Worm (Caenorhabditis elegans): ENCODE data around the gene F49E8.6.
A peak's percentile ranks its signal among the peaks of the same experiment; 100 is the strongest.

DNA sequence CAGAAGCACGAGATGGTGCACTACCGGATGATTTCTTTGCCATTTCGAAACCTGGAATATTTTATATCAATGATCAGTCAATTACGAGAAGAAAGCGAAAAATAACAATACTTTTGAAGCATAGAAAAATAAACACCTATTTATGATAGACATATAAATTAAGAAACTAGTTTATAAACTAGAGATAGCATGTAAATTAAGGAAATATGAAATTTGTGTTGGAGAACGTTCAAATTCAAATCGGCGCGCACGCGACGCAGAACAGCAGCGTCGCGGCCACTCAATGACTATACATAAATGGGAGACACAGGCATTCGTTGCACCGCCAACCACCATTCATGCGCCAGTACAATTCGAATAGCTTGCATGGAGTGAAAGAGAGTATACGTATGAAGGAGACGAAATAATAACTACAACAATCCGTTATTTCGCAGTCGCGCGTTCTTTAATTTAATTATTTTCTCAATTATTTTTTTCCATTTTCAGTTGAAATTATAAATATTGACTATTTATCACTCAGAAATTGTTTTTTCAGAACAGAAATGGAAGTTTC, 25.7 kb upstream of the F49E8.6 start, which contains the start of the genes cec-5 and nol-10:
- TF ChIP-seq R02D3.7 (tag; optimal IDR thresholded peaks at IDR 0.05) (peak; percentile 13), egl-27 (tag; optimal IDR thresholded peaks at IDR 0.05) (peak; percentile 19), nhr-28 (tag; optimal IDR thresholded peaks at IDR 0.05) (no peak), pqm-1 (tag; optimal IDR thresholded peaks at IDR 0.05) (peak; percentile 27), fkh-10 (GFP tag; optimal IDR thresholded peaks at IDR 0.05) (no peak), snpc-4 (tag; optimal IDR thresholded peaks at IDR 0.05) (peak; percentile 66), lin-15B (tag; optimal IDR thresholded peaks at IDR 0.05) (peak; percentile 93), ztf-4 (tag; optimal IDR thresholded peaks at IDR 0.05) (no peak), aly-2 (tag; optimal IDR thresholded peaks at IDR 0.05) (no peak), ztf-11 (tag; optimal IDR thresholded peaks at IDR 0.05) (no peak), mml-1 (tag; optimal IDR thresholded peaks at IDR 0.05) (no peak)

All from whole organism, L3 larva.